Worm (Caenorhabditis elegans): ENCODE measurements around the gene str-61.
"Not testable (repeated sequence)": the region's sequence is repeated elsewhere in the genome, so short reads cannot be mapped to it uniquely, and the experiment has no call there.

str-61 gene

DNA sequence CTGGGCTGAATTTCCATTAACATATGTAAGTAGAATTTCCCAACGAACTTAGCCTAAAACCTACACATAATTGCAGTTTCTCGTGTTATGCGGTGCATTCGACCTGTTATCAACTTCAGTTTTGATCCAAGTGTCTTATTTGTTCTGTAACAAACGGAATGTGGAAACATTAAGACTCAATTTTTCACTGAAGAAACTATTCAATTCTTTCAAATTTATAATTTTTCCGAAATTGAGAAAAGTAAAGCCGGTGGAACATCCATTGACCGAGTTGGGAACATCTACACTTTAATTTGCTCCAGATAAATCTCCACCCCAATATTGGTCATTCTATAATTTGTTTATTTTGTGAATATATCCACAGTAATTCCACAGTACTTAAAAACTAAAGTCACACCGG, 3.3 kb upstream of the str-61 start:
- TF ChIP-seq nhr-84 (tag; optimal IDR thresholded peaks at IDR 0.05) (no peak), nhr-20 (tag; optimal IDR thresholded peaks at IDR 0.05) (no peak), elt-3 (tag; optimal IDR thresholded peaks at IDR 0.05) (no peak), sup-37 (GFP tag; optimal IDR thresholded peaks at IDR 0.05) (no peak), elt-2 (tag; optimal IDR thresholded peaks at IDR 0.05) (no peak), ceh-90 (tag; optimal IDR thresholded peaks at IDR 0.05) (no peak)

ce11 chrV:16672198-16672597, 1.1 kb upstream of the str-61 start, which contains the start of gene F14F8.8:
F14F8.8 (minus strand) TSS chrV:16672298.
- TF ChIP-seq elt-3 (tag; optimal IDR thresholded peaks at IDR 0.05) (no peak), fkh-8 (tag; optimal IDR thresholded peaks at IDR 0.05) (no peak)

- no peak for TF ChIP-seq nhr-12 (tag; optimal IDR thresholded peaks at IDR 0.05)
- no peak for TF ChIP-seq sup-37 (GFP tag; optimal IDR thresholded peaks at IDR 0.05)
- no peak for TF ChIP-seq nhr-90 (tag; optimal IDR thresholded peaks at IDR 0.05; ENCODE audit: poor library complexity)
- no peak for TF ChIP-seq lin-39 (tag; optimal IDR thresholded peaks at IDR 0.05)
- no peak for TF ChIP-seq sptf-1 (tag; optimal IDR thresholded peaks at IDR 0.05)
- no peak for TF ChIP-seq ztf-4 (tag; optimal IDR thresholded peaks at IDR 0.05)
- no peak for TF ChIP-seq alr-1 (tag; optimal IDR thresholded peaks at IDR 0.05; ENCODE audit: borderline replicate concordance)
- no peak for TF ChIP-seq lin-15B (tag; optimal IDR thresholded peaks at IDR 0.05)
- TF ChIP-seq efl-3 (GFP tag; optimal IDR thresholded peaks at IDR 0.05) = no peak
- no peak for TF ChIP-seq zip-4 (GFP tag; optimal IDR thresholded peaks at IDR 0.05)
- TF ChIP-seq elt-3 (tag; optimal IDR thresholded peaks at IDR 0.05) = no peak
- TF ChIP-seq lin-35 (GFP tag; optimal IDR thresholded peaks at IDR 0.05) = no peak
- no peak for TF ChIP-seq pax-3 (tag; optimal IDR thresholded peaks at IDR 0.05)
- no peak for TF ChIP-seq nhr-47 (tag; optimal IDR thresholded peaks at IDR 0.05)
- TF ChIP-seq ces-1 (GFP tag; optimal IDR thresholded peaks at IDR 0.05) = no peak
Measured at ce11 chrV:16668473-16668872, 2.6 kb downstream of the str-61 start, which contains the start of gene F14F8.9. F14F8.9 (minus strand) TSS chrV:16668573.

- TF ChIP-seq nhr-76 (tag; optimal IDR thresholded peaks at IDR 0.05) (no peak), mab-9 (GFP tag; IDR thresholded peaks at IDR 0.05) (no peak), nhr-85 (tag) (no peak), nhr-47 (tag; optimal IDR thresholded peaks at IDR 0.05) (no peak), xbp-1 (tag; optimal IDR thresholded peaks at IDR 0.05) (no peak), mep-1 (tag; optimal IDR thresholded peaks at IDR 0.05) (no peak), egl-13 (tag; optimal IDR thresholded peaks at IDR 0.05) (no peak), snu-23 (GFP tag; optimal IDR thresholded peaks at IDR 0.05) (no peak), lin-39 (tag; optimal IDR thresholded peaks at IDR 0.05) (no peak), unc-130 (tag; optimal IDR thresholded peaks at IDR 0.05) (no peak), alr-1 (tag; optimal IDR thresholded peaks at IDR 0.05; ENCODE audit: borderline replicate concordance) (no peak), unc-86 (tag; optimal IDR thresholded peaks at IDR 0.05) (no peak), efl-1 (optimal IDR thresholded peaks at IDR 0.05) (no peak), efl-1 (GFP tag; optimal IDR thresholded peaks at IDR 0.05 in 1 of 2) (no peak), lin-15B (tag; optimal IDR thresholded peaks at IDR 0.05) (no peak), blmp-1 (tag; optimal IDR thresholded peaks at IDR 0.05) (no peak), isw-1 (GFP tag; IDR thresholded peaks at IDR 0.05) (no peak)
Measured at ce11 chrV:16666647-16667046, 4.4 kb downstream of the str-61 start, which contains the start of gene F14F8.14. F14F8.14 (minus strand) TSS chrV:16666747.

- TF ChIP-seq nhr-76 (tag; optimal IDR thresholded peaks at IDR 0.05); swsn-7 (tag; optimal IDR thresholded peaks at IDR 0.05); ceh-88 (GFP tag; IDR thresholded peaks at IDR 0.05): not testable (repeated sequence)
Measured at ce11 chrV:16660816-16661215, 10.3 kb downstream of the str-61 start, which contains the start of gene Y70C5B.2. Y70C5B.2 (minus strand) TSS chrV:16660916.

Measured in whole organism, L1 larva.